Fruit fly (Drosophila melanogaster) whole organism, embryonic: ENCODE data around the gene Nct.

ENCODE experiments used
- CG17568 ChIP-seq: fragments of 200-800 bp; sonication (Bioruptor generic); optimal IDR thresholded peaks from 2 replicates; lab custom pipeline; 2018; ENCODE audit warnings: missing biosample characterization, mild to moderate bottlenecking, missing genetic modification characterization, moderate library complexity
- CG18619 ChIP-seq: fragments of 200-800 bp; sonication (Bioruptor generic); optimal IDR thresholded peaks from 3 replicates; lab custom pipeline; 2017; ENCODE audit warnings: missing biosample characterization, mild to moderate bottlenecking, missing genetic modification characterization
- br ChIP-seq: fragments of >200 bp; optimal IDR thresholded peaks from 2 replicates; lab custom pipeline; 2017
- pan ChIP-seq, 4 experiments: fragments of >200 bp in 3 of 4; fragments of 200-800 bp in 1 of 4; sonication (Bioruptor generic) in 1 of 4; optimal IDR thresholded peaks in 3 of 4; IDR thresholded peaks in 1 of 4; 2 replicates each; pipeline versions ENCODE4 v1.3.6 to Lab custom; 2017 to 2022; ENCODE audit warnings: missing biosample characterization in 2 of 4, missing genetic modification characterization in 2 of 4, mixed read lengths in 1 of 4

DNA sequence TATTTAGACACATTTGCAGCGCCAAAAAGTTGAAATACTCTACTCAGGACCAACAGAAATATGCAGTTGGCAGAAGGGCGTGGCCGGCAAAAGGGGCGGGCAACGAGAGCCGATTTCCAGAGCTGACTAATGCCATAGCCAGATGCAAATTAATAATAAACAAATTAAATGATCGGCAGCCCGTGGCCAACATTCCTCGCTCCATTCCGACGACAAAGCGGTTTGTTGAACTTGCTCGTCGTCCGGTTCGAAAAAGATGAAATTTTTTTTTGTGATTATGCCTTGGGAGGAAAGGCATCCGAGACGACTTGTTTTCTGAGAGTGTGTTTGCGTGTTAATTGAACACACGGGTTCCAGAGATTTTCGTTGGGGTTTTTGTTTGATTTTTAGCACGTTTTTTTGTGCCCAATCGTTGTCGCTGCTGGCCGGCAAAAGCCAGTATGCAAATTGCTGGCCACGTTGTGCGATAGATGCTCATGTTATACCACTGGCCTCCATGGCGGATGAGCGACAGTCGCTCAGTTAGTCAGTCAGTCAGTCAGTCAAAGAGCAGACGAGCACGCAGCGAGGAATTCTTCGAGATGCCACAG lies 38.0 kb downstream of the Nct start:
- TF ChIP-seq pan (optimal IDR thresholded peaks at IDR 0.05; lab: Kevin White, UChicago), result no peak
- TF ChIP-seq pan (GFP tag; optimal IDR thresholded peaks at IDR 0.05 in 1 of 2, IDR thresholded peaks at IDR 0.05 in 1 of 2), result no peak
- TF ChIP-seq CG17568 (GFP tag; lab: Kevin White, UChicago), result no peak
- TF ChIP-seq CG18619 (GFP tag; lab: Kevin White, UChicago), result no peak
- TF ChIP-seq br (lab: Kevin White, UChicago), result no peak
